Worm (Caenorhabditis elegans) whole organism, L2 larva: Measurements from ENCODE around the gene C08F8.9.

ENCODE experiments used
- C34F6.9 ChIP-seq: fragments of 150-350 bp; optimal IDR thresholded peaks from 2 replicates; lab custom pipeline; 2014; ENCODE audit warnings: missing biosample characterization, missing genetic modification characterization
- F13H6.1 ChIP-seq: sonication (generic microtip); optimal IDR thresholded peaks from 2 replicates; lab custom pipeline; 2016; ENCODE audit warnings: missing genetic modification characterization, missing compliant biosample characterization
- R02D3.7 ChIP-seq: fragments of 150-350 bp; optimal IDR thresholded peaks from 2 replicates; lab custom pipeline; 2014; ENCODE audit warnings: missing biosample characterization, missing genetic modification characterization
- ZK546.5 ChIP-seq: sonication (generic microtip); optimal IDR thresholded peaks from 2 replicates; lab custom pipeline; 2017; ENCODE audit warnings: missing biosample characterization, missing genetic modification characterization
- aly-2 ChIP-seq: fragments of 150-350 bp; optimal IDR thresholded peaks from 2 replicates; lab custom pipeline; 2014; ENCODE audit warnings: missing biosample characterization, missing genetic modification characterization
- blmp-1 ChIP-seq: sonication (generic microtip); optimal IDR thresholded peaks from 2 replicates; lab custom pipeline; 2017; ENCODE audit warnings: missing genetic modification characterization, mild to moderate bottlenecking, missing compliant biosample characterization, antibody characterized with exemption, moderate library complexity; ENCODE audit not compliant: insufficient read depth
- ceh-16 ChIP-seq: fragments of 150-350 bp; optimal IDR thresholded peaks from 2 replicates; lab custom pipeline; 2014; ENCODE audit warnings: missing biosample characterization, missing genetic modification characterization
- ceh-82 ChIP-seq: fragments of 150-350 bp; optimal IDR thresholded peaks from 2 replicates; lab custom pipeline; 2014; ENCODE audit warnings: missing biosample characterization, missing genetic modification characterization
- crh-2 ChIP-seq: sonication (generic microtip); optimal IDR thresholded peaks from 2 replicates; lab custom pipeline; 2017; ENCODE audit warnings: missing biosample characterization, missing genetic modification characterization
- dmd-4 ChIP-seq: sonication (generic microtip); optimal IDR thresholded peaks from 2 replicates; lab custom pipeline; 2017; ENCODE audit warnings: missing biosample characterization, missing genetic modification characterization
- elt-1 ChIP-seq: fragments of 150-350 bp; optimal IDR thresholded peaks from 2 replicates; lab custom pipeline; 2014; ENCODE audit warnings: missing biosample characterization, missing genetic modification characterization
- elt-3 ChIP-seq: sonication (generic microtip); optimal IDR thresholded peaks from 2 replicates; lab custom pipeline; 2017; ENCODE audit warnings: missing biosample characterization, missing genetic modification characterization
- fos-1 ChIP-seq: fragments of 150-350 bp; optimal IDR thresholded peaks from 2 replicates; lab custom pipeline; 2014; ENCODE audit warnings: missing biosample characterization, missing genetic modification characterization
- gmeb-1 ChIP-seq: fragments of 150-350 bp; optimal IDR thresholded peaks from 2 replicates; lab custom pipeline; 2014; ENCODE audit warnings: missing biosample characterization, missing genetic modification characterization
- lin-11 ChIP-seq: fragments of 150-350 bp; sonication (generic microtip); optimal IDR thresholded peaks from 2 replicates; lab custom pipeline; 2014; ENCODE audit warnings: missing biosample characterization, missing genetic modification characterization, inconsistent platforms, mixed read lengths
- lin-13 ChIP-seq: fragments of 150-350 bp; optimal IDR thresholded peaks from 2 replicates; lab custom pipeline; 2014; ENCODE audit warnings: missing biosample characterization, missing genetic modification reagents, missing genetic modification characterization
- lin-39 ChIP-seq: fragments of 150-350 bp; optimal IDR thresholded peaks from 2 replicates; lab custom pipeline; 2014; ENCODE audit warnings: missing biosample characterization, missing genetic modification reagents, missing genetic modification characterization
- lsy-2 ChIP-seq, 2 experiments: fragments of 150-350 bp in 1 of 2; sonication (generic microtip) in 1 of 2; optimal IDR thresholded peaks; 2 replicates each; lab custom pipeline; 2014 to 2017; ENCODE audit warnings: missing biosample characterization in 2 of 2, missing genetic modification characterization in 2 of 2
- mbf-1 ChIP-seq: sonication (generic microtip); optimal IDR thresholded peaks from 2 replicates; lab custom pipeline; 2017; ENCODE audit warnings: missing biosample characterization, missing genetic modification characterization
- mdl-1 ChIP-seq, 2 experiments: fragments of 150-350 bp in 1 of 2; sonication (generic microtip) in 1 of 2; optimal IDR thresholded peaks; 2 replicates each; lab custom pipeline; 2017; ENCODE audit warnings: missing biosample characterization in 2 of 2, missing genetic modification characterization in 2 of 2
- nhr-10 ChIP-seq: sonication (generic microtip); optimal IDR thresholded peaks from 2 replicates; lab custom pipeline; 2017; ENCODE audit warnings: missing biosample characterization, missing genetic modification characterization
- nhr-11 ChIP-seq: fragments of 150-350 bp; optimal IDR thresholded peaks from 2 replicates; lab custom pipeline; 2014; ENCODE audit warnings: missing biosample characterization, missing genetic modification characterization
- nhr-129 ChIP-seq: fragments of 150-350 bp; optimal IDR thresholded peaks from 2 replicates; lab custom pipeline; 2014; ENCODE audit warnings: missing biosample characterization, missing genetic modification characterization
- nhr-21 ChIP-seq: fragments of 150-350 bp; optimal IDR thresholded peaks from 2 replicates; lab custom pipeline; 2014; ENCODE audit warnings: missing biosample characterization, missing genetic modification characterization
- nhr-23 ChIP-seq: fragments of 150-350 bp; optimal IDR thresholded peaks from 2 replicates; lab custom pipeline; 2014; ENCODE audit warnings: missing biosample characterization, missing genetic modification reagents, missing genetic modification characterization
- nhr-237 ChIP-seq: fragments of 150-350 bp; optimal IDR thresholded peaks from 2 replicates; lab custom pipeline; 2014; ENCODE audit warnings: missing biosample characterization, missing genetic modification characterization
- nhr-25 ChIP-seq: fragments of 150-350 bp; sonication (generic microtip); optimal IDR thresholded peaks from 3 replicates; lab custom pipeline; 2014; ENCODE audit warnings: missing biosample characterization, missing genetic modification characterization
- nhr-6 ChIP-seq: fragments of 150-350 bp; optimal IDR thresholded peaks from 2 replicates; lab custom pipeline; 2014; ENCODE audit warnings: missing biosample characterization, missing genetic modification characterization
- nhr-77 ChIP-seq: fragments of 150-350 bp; optimal IDR thresholded peaks from 2 replicates; lab custom pipeline; 2014; ENCODE audit warnings: missing biosample characterization, missing genetic modification characterization
- peb-1 ChIP-seq: fragments of 150-350 bp; optimal IDR thresholded peaks from 2 replicates; lab custom pipeline; 2014; ENCODE audit warnings: missing biosample characterization, missing genetic modification characterization
- sem-4 ChIP-seq: fragments of 150-350 bp; optimal IDR thresholded peaks from 2 replicates; lab custom pipeline; 2014; ENCODE audit warnings: missing biosample characterization, missing genetic modification reagents, missing genetic modification characterization
- skn-1 ChIP-seq: sonication (generic microtip); optimal IDR thresholded peaks from 2 replicates; lab custom pipeline; 2017; ENCODE audit warnings: missing biosample characterization, missing genetic modification characterization
- sma-3 ChIP-seq: sonication (generic microtip); optimal IDR thresholded peaks from 2 replicates; lab custom pipeline; 2016; ENCODE audit warnings: missing genetic modification reagents, missing genetic modification characterization, missing compliant biosample characterization
- sma-9 ChIP-seq, 2 experiments: fragments of 150-350 bp in 1 of 2; sonication (generic microtip) in 1 of 2; optimal IDR thresholded peaks; 2 replicates each; lab custom pipeline; 2014 to 2016; ENCODE audit warnings: missing genetic modification characterization in 2 of 2, mild to moderate bottlenecking in 1 of 2, missing biosample characterization in 1 of 2, missing compliant biosample characterization in 1 of 2, missing genetic modification reagents in 1 of 2, moderate library complexity in 1 of 2
- snpc-4 ChIP-seq: fragments of 150-350 bp; optimal IDR thresholded peaks from 2 replicates; lab custom pipeline; 2014; ENCODE audit warnings: missing biosample characterization, missing genetic modification characterization
- unc-39 ChIP-seq: fragments of 150-350 bp; optimal IDR thresholded peaks from 2 replicates; lab custom pipeline; 2014; ENCODE audit warnings: missing biosample characterization, missing genetic modification characterization
- unc-55 ChIP-seq: fragments of 150-350 bp; sonication (generic microtip); optimal IDR thresholded peaks from 3 replicates; lab custom pipeline; 2014; ENCODE audit warnings: missing biosample characterization, missing genetic modification reagents, missing genetic modification characterization
- unc-62 ChIP-seq: fragments of 150-350 bp; optimal IDR thresholded peaks from 2 replicates; lab custom pipeline; 2014; ENCODE audit warnings: missing biosample characterization, missing genetic modification reagents, missing genetic modification characterization
- zag-1 ChIP-seq: fragments of 150-350 bp; optimal IDR thresholded peaks from 2 replicates; lab custom pipeline; 2014; ENCODE audit warnings: missing biosample characterization, missing genetic modification characterization
- ztf-1 ChIP-seq: fragments of 200-800 bp; sonication (Bioruptor generic); conservative IDR thresholded peaks from 2 replicates; pipeline ENCODE4 v1.3.6; 2022; ENCODE audit warnings: missing genetic modification characterization, missing compliant biosample characterization
- ztf-11 ChIP-seq: sonication (generic microtip); optimal IDR thresholded peaks from 2 replicates; lab custom pipeline; 2017; ENCODE audit warnings: missing biosample characterization, missing genetic modification characterization
- ztf-4 ChIP-seq: fragments of 150-350 bp; optimal IDR thresholded peaks from 2 replicates; lab custom pipeline; 2014; ENCODE audit warnings: missing biosample characterization, missing genetic modification characterization

C08F8.9 gene

ce11 chrIV:11174772-11175171 is 3.6 kb downstream of the C08F8.9 start:
- TF ChIP-seq gmeb-1 (no peak), unc-39 (tag; lab: Kevin White, UChicago) (no peak), elt-3 (tag; lab: Kevin White, UChicago) (no peak), blmp-1 (no peak), nhr-6 (tag; lab: Kevin White, UChicago) (no peak), nhr-23 (no peak), nhr-129 (tag; lab: Kevin White, UChicago) (no peak), aly-2 (tag; lab: Kevin White, UChicago) (no peak), sma-9 (GFP tag; optimal IDR thresholded peaks at IDR 0.05; lab: Kevin White, UChicago) (no peak), sma-9 (tag; optimal IDR thresholded peaks at IDR 0.05; lab: Kevin White, UChicago) (no peak), nhr-237 (tag; lab: Kevin White, UChicago) (no peak), fos-1 (tag; lab: Kevin White, UChicago) (peak; percentile 1), ceh-82 (tag; lab: Kevin White, UChicago) (no peak), sma-3 (GFP tag; lab: Kevin White, UChicago) (peak; percentile 29), lin-11 (tag; lab: Kevin White, UChicago) (no peak)

- TF ChIP-seq elt-1 (tag; lab: Kevin White, UChicago) (no peak), nhr-6 (tag; lab: Kevin White, UChicago) (no peak), nhr-10 (no peak), nhr-129 (tag; lab: Kevin White, UChicago) (no peak), ztf-4 (tag; lab: Kevin White, UChicago) (no peak), C34F6.9 (tag; lab: Kevin White, UChicago) (no peak), nhr-77 (no peak), elt-3 (tag; lab: Kevin White, UChicago) (no peak), lin-13 (GFP tag; lab: Kevin White, UChicago) (no peak), gmeb-1 (no peak), ceh-16 (no peak), ztf-1 (GFP tag; lab: Robert Waterston, UW) (no peak), dmd-4 (tag; lab: Kevin White, UChicago) (no peak), skn-1 (tag; lab: Kevin White, UChicago) (no peak), unc-55 (GFP tag; lab: Kevin White, UChicago) (no peak), R02D3.7 (tag; lab: Kevin White, UChicago) (no peak), nhr-237 (tag; lab: Kevin White, UChicago) (no peak), nhr-23 (no peak), nhr-21 (tag; lab: Kevin White, UChicago) (no peak)
These were observed 8.7 kb downstream of the C08F8.9 start, which contains the start of gene nhr-67 for ce11 chrIV:11169652-11170051. Gene nhr-67 (plus strand): TSS chrIV:11169748.

- TF ChIP-seq elt-1 (tag; lab: Kevin White, UChicago) (no peak), lsy-2 (tag; optimal IDR thresholded peaks at IDR 0.05; lab: Kevin White, UChicago) (no peak), zag-1 (tag; lab: Kevin White, UChicago) (no peak), skn-1 (tag; lab: Kevin White, UChicago) (no peak), blmp-1 (no peak), mdl-1 (tag; optimal IDR thresholded peaks at IDR 0.05; lab: Kevin White, UChicago) (no peak), snpc-4 (no peak), mbf-1 (tag; lab: Kevin White, UChicago) (no peak), F13H6.1 (no peak), ztf-4 (tag; lab: Kevin White, UChicago) (no peak), crh-2 (no peak), unc-62 (GFP tag; lab: Kevin White, UChicago) (no peak), peb-1 (tag; lab: Kevin White, UChicago) (no peak), ZK546.5 (no peak), ztf-11 (tag; lab: Kevin White, UChicago) (no peak), elt-3 (tag; lab: Kevin White, UChicago) (no peak), nhr-237 (tag; lab: Kevin White, UChicago) (no peak), fos-1 (tag; lab: Kevin White, UChicago) (no peak)
These were observed 13.6 kb downstream of the C08F8.9 start, which contains the start of gene C08F8.6 for ce11 chrIV:11164831-11165230. Gene C08F8.6 (minus strand): TSS chrIV:11164931.

ce11 chrIV:11162451-11162850 is 15.9 kb downstream of the C08F8.9 start, which contains the start of gene fbxb-9:
Gene fbxb-9 (minus strand): TSS chrIV:11162551.
- TF ChIP-seq F13H6.1 (no peak), ztf-11 (tag; lab: Kevin White, UChicago) (no peak), skn-1 (tag; lab: Kevin White, UChicago) (no peak), unc-62 (GFP tag; lab: Kevin White, UChicago) (no peak), lin-11 (tag; lab: Kevin White, UChicago) (no peak), blmp-1 (no peak), unc-55 (GFP tag; lab: Kevin White, UChicago) (no peak), nhr-11 (tag; lab: Kevin White, UChicago) (no peak), nhr-6 (tag; lab: Kevin White, UChicago) (no peak), ztf-4 (tag; lab: Kevin White, UChicago) (no peak), sem-4 (tag; lab: Kevin White, UChicago) (no peak), nhr-25 (tag; lab: Kevin White, UChicago) (no peak), nhr-10 (no peak), crh-2 (no peak), lin-39 (tag; lab: Kevin White, UChicago) (no peak)
